Fruit fly (Drosophila melanogaster) whole organism, prepupa: ENCODE data around the gene CG11342.

Experiments used
- Blimp-1 ChIP-seq: fragments of 200-800 bp; sonication (Bioruptor generic); optimal IDR thresholded peaks from 3 replicates; lab custom pipeline; 2017; ENCODE audit warnings: missing biosample characterization, missing genetic modification characterization, mild to moderate bottlenecking, moderate library complexity, missing genetic modification reagents
- CG10669 ChIP-seq: fragments of 200-800 bp; sonication (Bioruptor generic); optimal IDR thresholded peaks from 3 replicates; lab custom pipeline; 2018; ENCODE audit warnings: missing biosample characterization, mild to moderate bottlenecking, missing genetic modification characterization, moderate library complexity
- CG11294 ChIP-seq: fragments of 200-800 bp; sonication (Bioruptor generic); IDR thresholded peaks from 2 replicates; pipeline ENCODE4 v1.3.6; 2022; ENCODE audit warnings: missing biosample characterization, missing genetic modification characterization
- CG15336 ChIP-seq: fragments of 200-800 bp; sonication (Bioruptor generic); IDR thresholded peaks from 2 replicates; pipeline ENCODE4 v1.3.6; 2022; ENCODE audit warnings: missing biosample characterization, missing genetic modification characterization
- CG1621 ChIP-seq: fragments of 200-800 bp; sonication (Bioruptor generic); optimal IDR thresholded peaks from 3 replicates; lab custom pipeline; 2018; ENCODE audit warnings: missing biosample characterization, mild to moderate bottlenecking, missing genetic modification characterization
- CG16779 ChIP-seq: fragments of 200-800 bp; sonication (Bioruptor generic); optimal IDR thresholded peaks from 3 replicates; lab custom pipeline; 2017; ENCODE audit warnings: missing biosample characterization, mild to moderate bottlenecking, missing genetic modification characterization
- CG3032 ChIP-seq: fragments of 200-800 bp; optimal IDR thresholded peaks from 2 replicates; lab custom pipeline; 2019; ENCODE audit warnings: missing biosample characterization, mild to moderate bottlenecking, missing genetic modification characterization, moderate library complexity
- CG32006 ChIP-seq: fragments of 200-800 bp; sonication (Bioruptor generic); optimal IDR thresholded peaks from 3 replicates; lab custom pipeline; 2017; ENCODE audit warnings: missing biosample characterization, mild to moderate bottlenecking, missing genetic modification characterization
- CG34406 ChIP-seq: fragments of 200-800 bp; sonication (Bioruptor generic); optimal IDR thresholded peaks from 3 replicates; lab custom pipeline; 2016; ENCODE audit warnings: missing biosample characterization, missing genetic modification characterization
- CG3919 ChIP-seq: fragments of 200-800 bp; sonication (Bioruptor generic); optimal IDR thresholded peaks from 3 replicates; lab custom pipeline; 2016; ENCODE audit warnings: missing biosample characterization, missing genetic modification characterization
- CG4318 ChIP-seq: fragments of 200-800 bp; sonication (Bioruptor generic); optimal IDR thresholded peaks from 3 replicates; lab custom pipeline; 2017; ENCODE audit warnings: missing biosample characterization, mild to moderate bottlenecking, missing genetic modification characterization
- CG6276 ChIP-seq: fragments of 200-800 bp; sonication (Bioruptor generic); optimal IDR thresholded peaks from 2 replicates; lab custom pipeline; 2017; ENCODE audit warnings: missing biosample characterization, mild to moderate bottlenecking, missing genetic modification characterization
- CG6792 ChIP-seq: fragments of 200-800 bp; sonication (Bioruptor generic); optimal IDR thresholded peaks from 3 replicates; lab custom pipeline; 2016; ENCODE audit warnings: missing biosample characterization, missing genetic modification characterization
- CG6808 ChIP-seq: fragments of 200-800 bp; sonication (Bioruptor generic); optimal IDR thresholded peaks from 3 replicates; lab custom pipeline; 2017; ENCODE audit warnings: missing biosample characterization, missing genetic modification characterization, mild to moderate bottlenecking, moderate library complexity, missing genetic modification reagents
- CG6854 ChIP-seq: fragments of 200-800 bp; sonication (Bioruptor generic); optimal IDR thresholded peaks from 2 replicates; lab custom pipeline; 2017; ENCODE audit warnings: missing biosample characterization, mild to moderate bottlenecking, missing genetic modification characterization
- CG7368 ChIP-seq: fragments of 200-800 bp; sonication (Bioruptor generic); optimal IDR thresholded peaks from 3 replicates; lab custom pipeline; 2016; ENCODE audit warnings: missing biosample characterization, missing genetic modification characterization
- CG8119 ChIP-seq: fragments of 200-800 bp; sonication (Bioruptor generic); IDR thresholded peaks from 3 replicates; pipeline ENCODE4 v1.3.6; 2022; ENCODE audit warnings: missing biosample characterization, missing genetic modification characterization
- CG8319 ChIP-seq: fragments of 200-800 bp; sonication (Bioruptor generic); optimal IDR thresholded peaks from 3 replicates; lab custom pipeline; 2016; ENCODE audit warnings: missing biosample characterization, missing genetic modification characterization
- CG8632 ChIP-seq: fragments of 200-800 bp; sonication (Bioruptor generic); optimal IDR thresholded peaks from 3 replicates; lab custom pipeline; 2016; ENCODE audit warnings: missing biosample characterization, missing genetic modification characterization
- CG9139 ChIP-seq: fragments of 200-800 bp; sonication (Bioruptor generic); optimal IDR thresholded peaks from 3 replicates; lab custom pipeline; 2017; ENCODE audit warnings: missing biosample characterization, mild to moderate bottlenecking, missing genetic modification characterization
- Eip75B ChIP-seq: fragments of 200-800 bp; sonication (Bioruptor generic); optimal IDR thresholded peaks from 3 replicates; lab custom pipeline; 2016; ENCODE audit warnings: missing biosample characterization, missing genetic modification characterization
- Eip93F ChIP-seq: fragments of 200-800 bp; sonication (Bioruptor generic); optimal IDR thresholded peaks from 2 replicates; lab custom pipeline; 2016; ENCODE audit warnings: missing biosample characterization, mild to moderate bottlenecking, missing genetic modification characterization
- Ets21C ChIP-seq: fragments of 200-800 bp; sonication (Bioruptor generic); optimal IDR thresholded peaks from 3 replicates; lab custom pipeline; 2016; ENCODE audit warnings: missing biosample characterization, missing genetic modification characterization
- Hr38 ChIP-seq: sonication (Bioruptor generic); optimal IDR thresholded peaks from 2 replicates; lab custom pipeline; 2016; ENCODE audit warnings: missing biosample characterization, missing genetic modification characterization
- Hr39 ChIP-seq: fragments of 200-800 bp; sonication (Bioruptor generic); optimal IDR thresholded peaks from 2 replicates; lab custom pipeline; 2016; ENCODE audit warnings: missing biosample characterization, missing genetic modification characterization
- Hr4 ChIP-seq: fragments of 200-800 bp; sonication (Bioruptor generic); optimal IDR thresholded peaks from 3 replicates; lab custom pipeline; 2016; ENCODE audit warnings: missing biosample characterization, missing genetic modification characterization
- Lpt ChIP-seq: fragments of 200-800 bp; sonication (Bioruptor generic); optimal IDR thresholded peaks from 3 replicates; lab custom pipeline; 2016; ENCODE audit warnings: missing biosample characterization, missing genetic modification characterization
- acj6 ChIP-seq: fragments of 200-800 bp; sonication (Bioruptor generic); optimal IDR thresholded peaks from 3 replicates; lab custom pipeline; 2016; ENCODE audit warnings: missing biosample characterization, missing genetic modification characterization
- cyc ChIP-seq: fragments of 200-800 bp; sonication (Bioruptor generic); optimal IDR thresholded peaks from 3 replicates; lab custom pipeline; 2016; ENCODE audit warnings: missing biosample characterization, missing genetic modification characterization
- dsx ChIP-seq: fragments of 200-800 bp; optimal IDR thresholded peaks from 3 replicates; lab custom pipeline; 2019; ENCODE audit warnings: missing biosample characterization, mild to moderate bottlenecking, missing genetic modification characterization, moderate library complexity; ENCODE audit not compliant: poor library complexity, severe bottlenecking
- eg ChIP-seq: fragments of 200-800 bp; sonication (Bioruptor generic); IDR thresholded peaks from 3 replicates; pipeline ENCODE4 v1.3.6; 2022; ENCODE audit warnings: missing biosample characterization, missing genetic modification characterization
- esn ChIP-seq: fragments of 200-800 bp; sonication (Bioruptor generic); optimal IDR thresholded peaks from 2 replicates; lab custom pipeline; 2016; ENCODE audit warnings: missing biosample characterization, mild to moderate bottlenecking, missing genetic modification characterization, moderate library complexity
- fd59A ChIP-seq: fragments of 200-800 bp; sonication (Bioruptor generic); optimal IDR thresholded peaks from 2 replicates; lab custom pipeline; 2017; ENCODE audit warnings: missing biosample characterization, mild to moderate bottlenecking, missing genetic modification characterization, missing genetic modification reagents
- fd85E ChIP-seq: fragments of 200-800 bp; sonication (Bioruptor generic); optimal IDR thresholded peaks from 3 replicates; lab custom pipeline; 2016; ENCODE audit warnings: missing biosample characterization, missing genetic modification characterization
- fkh ChIP-seq: fragments of 200-800 bp; sonication (Bioruptor generic); optimal IDR thresholded peaks from 3 replicates; lab custom pipeline; 2017; ENCODE audit warnings: missing biosample characterization, mild to moderate bottlenecking, missing genetic modification characterization, moderate library complexity
- net ChIP-seq: fragments of 200-800 bp; sonication (Bioruptor generic); optimal IDR thresholded peaks from 3 replicates; lab custom pipeline; 2016; ENCODE audit warnings: missing biosample characterization, missing genetic modification characterization
- pdm3 ChIP-seq: fragments of 200-800 bp; sonication (Bioruptor generic); optimal IDR thresholded peaks from 3 replicates; lab custom pipeline; 2016; ENCODE audit warnings: missing biosample characterization, missing genetic modification characterization
- spab ChIP-seq: fragments of 200-800 bp; sonication (Bioruptor generic); optimal IDR thresholded peaks from 2 replicates; lab custom pipeline; 2017; ENCODE audit warnings: missing biosample characterization, mild to moderate bottlenecking, missing genetic modification characterization, missing genetic modification reagents
- ss ChIP-seq, 2 experiments: fragments of 200-800 bp; sonication (Bioruptor generic); optimal IDR thresholded peaks; 2 replicates in 1 of 2; 3 replicates in 1 of 2; lab custom pipeline; 2017 to 2018; ENCODE audit warnings: mild to moderate bottlenecking in 2 of 2, missing biosample characterization in 2 of 2, missing genetic modification characterization in 2 of 2, moderate library complexity in 1 of 2
- topi ChIP-seq: fragments of 200-800 bp; sonication (Bioruptor generic); optimal IDR thresholded peaks from 3 replicates; lab custom pipeline; 2016; ENCODE audit warnings: missing biosample characterization, missing genetic modification characterization

Gene CG11342

dm6 chr3L:4383104-4383503 lies 15.8 kb upstream of the CG11342 start (continued):
- TF ChIP-seq Blimp-1 (GFP tag; lab: Kevin White, UChicago) (no peak), acj6 (peak; percentile 54), dsx (GFP tag; lab: Kevin White, UChicago) (peak; percentile 85), Hr38 (GFP tag; lab: Kevin White, UChicago) (no peak), CG4318 (GFP tag; lab: Kevin White, UChicago) (no peak), esn (GFP tag; lab: Kevin White, UChicago) (peak; percentile 54), fkh (GFP tag; lab: Kevin White, UChicago) (no peak), pdm3 (GFP tag; lab: Kevin White, UChicago) (peak; percentile 54), Hr4 (GFP tag; lab: Kevin White, UChicago) (no peak), cyc (GFP tag; lab: Kevin White, UChicago) (peak; percentile 72), net (GFP tag; lab: Kevin White, UChicago) (peak; percentile 10), CG8119 (GFP tag; lab: Robert Waterston, UW) (peak; percentile 48; the same call in 2 of the 3 replicates), CG6808 (GFP tag; lab: Kevin White, UChicago) (peak; percentile 90), CG16779 (tag; lab: Kevin White, UChicago) (peak; percentile 3), Eip75B (peak; percentile 74), CG6276 (GFP tag; lab: Kevin White, UChicago) (no peak)

DNA sequence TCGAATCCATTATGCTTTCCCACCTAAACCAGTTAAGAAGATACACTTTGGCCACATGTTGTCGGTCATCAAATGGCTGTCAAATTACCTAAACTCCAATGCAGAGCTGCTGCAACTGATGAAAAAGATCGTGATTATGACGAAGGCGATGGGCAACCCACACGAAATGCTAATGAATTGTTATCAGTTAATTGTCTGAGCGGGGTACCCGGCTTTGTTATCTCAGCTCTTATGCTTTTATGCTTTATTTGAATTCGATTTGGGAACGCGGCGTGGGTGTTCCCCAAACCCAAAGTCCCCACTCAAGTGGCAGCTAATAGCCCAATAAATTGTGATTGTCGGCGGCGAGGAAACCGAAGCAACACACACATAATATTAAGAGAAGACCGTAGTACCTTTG lies 15.3 kb upstream of the CG11342 start:
- TF ChIP-seq CG1621 (tag; lab: Kevin White, UChicago) (no peak), CG3032 (no peak), CG34406 (GFP tag; lab: Kevin White, UChicago) (no peak)

dm6 chr3L:4381529-4381928 lies 14.3 kb upstream of the CG11342 start, which contains the start of gene CG32240:
Gene CG32240, minus strand, starts transcription at chr3L:4381629.
- TF ChIP-seq CG9139 (GFP tag; lab: Kevin White, UChicago) (no peak), acj6 (no peak), Lpt (no peak), CG7368 (GFP tag; lab: Kevin White, UChicago) (no peak), CG32006 (no peak), pdm3 (GFP tag; lab: Kevin White, UChicago) (no peak), CG8319 (GFP tag; lab: Kevin White, UChicago) (no peak), CG8632 (GFP tag; lab: Kevin White, UChicago) (no peak), CG4318 (GFP tag; lab: Kevin White, UChicago) (no peak), CG15336 (GFP tag; lab: Robert Waterston, UW) (no peak), topi (GFP tag; lab: Kevin White, UChicago) (no peak)

- peak; percentile 44 for TF ChIP-seq fkh (GFP tag; lab: Kevin White, UChicago)
- TF ChIP-seq Eip75B: peak; percentile 36
- TF ChIP-seq Hr39 (GFP tag; lab: Kevin White, UChicago): no peak
- peak; percentile 0 for TF ChIP-seq CG6276 (GFP tag; lab: Kevin White, UChicago)
- TF ChIP-seq CG15336 (GFP tag; lab: Robert Waterston, UW): peak; percentile 40; the same call in 1 of the 2 replicates
- TF ChIP-seq CG6854 (GFP tag; lab: Kevin White, UChicago): peak; percentile 24
- TF ChIP-seq fd59A: no peak
- no peak for TF ChIP-seq CG34406 (GFP tag; lab: Kevin White, UChicago)
- peak; percentile 11 for TF ChIP-seq CG3919 (GFP tag; lab: Kevin White, UChicago)
Observed at dm6 chr3L:4380231-4380645, 13.0 kb upstream of the CG11342 start, which contains the start of gene DopEcR. Gene DopEcR, minus strand, starts transcription at chr3L:4380387.

DNA sequence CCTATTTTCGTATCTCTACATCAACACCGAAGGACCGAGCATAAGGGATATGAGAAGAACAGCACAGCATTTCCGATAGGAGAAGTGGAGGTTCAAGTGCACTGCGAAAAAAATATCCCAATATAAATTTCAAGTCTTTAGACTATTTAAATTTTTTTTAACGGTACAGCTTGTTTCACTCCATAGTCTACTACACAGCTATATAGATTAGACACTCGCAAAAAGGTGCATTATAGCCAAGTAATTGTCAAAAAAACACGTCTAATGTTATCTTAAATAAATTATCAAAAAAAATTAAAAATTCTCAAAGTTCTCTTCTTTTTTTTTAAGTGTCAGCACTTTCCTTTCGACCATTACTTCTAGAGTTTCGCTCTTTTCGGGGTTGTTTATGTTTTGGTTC lies 11.6 kb upstream of the CG11342 start:
- TF ChIP-seq CG6854 (GFP tag; lab: Kevin White, UChicago) (no peak), ss (GFP tag; optimal IDR thresholded peaks at IDR 0.05; lab: Kevin White, UChicago) (peak; percentile 19 to 54), Blimp-1 (GFP tag; lab: Kevin White, UChicago) (no peak), pdm3 (GFP tag; lab: Kevin White, UChicago) (peak; percentile 44), Eip93F (GFP tag; lab: Kevin White, UChicago) (no peak), cyc (GFP tag; lab: Kevin White, UChicago) (peak; percentile 25), CG34406 (GFP tag; lab: Kevin White, UChicago) (peak; percentile 41), fkh (GFP tag; lab: Kevin White, UChicago) (no peak), Hr38 (GFP tag; lab: Kevin White, UChicago) (no peak), CG6792 (GFP tag; lab: Kevin White, UChicago) (no peak), CG11294 (no peak; the same call in 1 of the 2 replicates), fd85E (GFP tag; lab: Kevin White, UChicago) (no peak), Ets21C (no peak), CG8119 (GFP tag; lab: Robert Waterston, UW) (peak; percentile 37; the same call in 1 of the 3 replicates), CG8632 (GFP tag; lab: Kevin White, UChicago) (peak; percentile 40), eg (peak; percentile 24; the same call in 1 of the 3 replicates), CG10669 (GFP tag; lab: Kevin White, UChicago) (peak; percentile 36), spab (peak; percentile 35), CG6276 (GFP tag; lab: Kevin White, UChicago) (no peak), CG3032 (peak; percentile 41), Hr39 (GFP tag; lab: Kevin White, UChicago) (peak; percentile 43), CG8319 (GFP tag; lab: Kevin White, UChicago) (no peak)
